Worm (Caenorhabditis elegans) whole organism, mixed stage, embryonic: ENCODE measurements around the gene mct-6.

Experiments used
- M03D4.4 ChIP-seq: sonication (generic microtip); optimal IDR thresholded peaks from 2 replicates; lab custom pipeline; 2017; ENCODE audit warnings: mild to moderate bottlenecking, missing genetic modification characterization, missing compliant biosample characterization
- ceh-39 ChIP-seq: fragments of 150-350 bp; optimal IDR thresholded peaks from 2 replicates; lab custom pipeline; 2014; ENCODE audit warnings: missing biosample characterization, missing genetic modification characterization
- ceh-43 ChIP-seq: fragments of 200-800 bp; sonication (Bioruptor generic); optimal IDR thresholded peaks from 2 replicates; lab custom pipeline; 2018; ENCODE audit warnings: mild to moderate bottlenecking, missing genetic modification characterization, moderate library complexity, missing compliant biosample characterization
- ceh-83 ChIP-seq: fragments of 200-800 bp; sonication (Bioruptor generic); optimal IDR thresholded peaks from 2 replicates; lab custom pipeline; 2018; ENCODE audit warnings: mild to moderate bottlenecking, missing genetic modification characterization, missing compliant biosample characterization
- cnd-1 ChIP-seq: fragments of 200-800 bp; sonication (Bioruptor generic); optimal IDR thresholded peaks from 2 replicates; lab custom pipeline; 2018; ENCODE audit warnings: mild to moderate bottlenecking, missing genetic modification characterization, missing compliant biosample characterization
- drap-1 ChIP-seq: fragments of 200-800 bp; sonication (Bioruptor generic); optimal IDR thresholded peaks from 3 replicates; lab custom pipeline; 2018; ENCODE audit warnings: mild to moderate bottlenecking, missing genetic modification characterization, missing compliant biosample characterization
- elt-1 ChIP-seq: sonication (generic microtip); optimal IDR thresholded peaks from 2 replicates; lab custom pipeline; 2017; ENCODE audit warnings: missing genetic modification characterization, mild to moderate bottlenecking, missing compliant biosample characterization, antibody characterized with exemption, moderate library complexity, borderline replicate concordance; ENCODE audit not compliant: insufficient read depth
- elt-3 ChIP-seq: fragments of 150-350 bp; optimal IDR thresholded peaks from 2 replicates; lab custom pipeline; 2014; ENCODE audit warnings: missing biosample characterization, missing genetic modification characterization
- flh-1 ChIP-seq: fragments of 200-800 bp; sonication (Bioruptor generic); optimal IDR thresholded peaks from 2 replicates; lab custom pipeline; 2018; ENCODE audit warnings: mild to moderate bottlenecking, missing genetic modification characterization, moderate library complexity, missing compliant biosample characterization
- ham-2 ChIP-seq: fragments of 200-800 bp; sonication (Bioruptor generic); optimal IDR thresholded peaks from 2 replicates; lab custom pipeline; 2018; ENCODE audit warnings: mild to moderate bottlenecking, missing genetic modification characterization, missing compliant biosample characterization
- hlh-1 ChIP-seq: fragments of 150-350 bp; optimal IDR thresholded peaks from 2 replicates; lab custom pipeline; 2014; ENCODE audit warnings: missing biosample characterization, missing genetic modification reagents, missing genetic modification characterization
- lin-13 ChIP-seq: fragments of 150-350 bp; optimal IDR thresholded peaks from 2 replicates; lab custom pipeline; 2014; ENCODE audit warnings: missing biosample characterization, missing genetic modification characterization
- lin-32 ChIP-seq: fragments of 200-800 bp; sonication (Bioruptor generic); optimal IDR thresholded peaks from 2 replicates; lab custom pipeline; 2018; ENCODE audit warnings: mild to moderate bottlenecking, missing genetic modification characterization, missing compliant biosample characterization
- lsy-2 ChIP-seq: fragments of 150-350 bp; optimal IDR thresholded peaks from 2 replicates; lab custom pipeline; 2014; ENCODE audit warnings: missing biosample characterization, missing genetic modification characterization
- mab-5 ChIP-seq: fragments of 150-350 bp; optimal IDR thresholded peaks from 2 replicates; lab custom pipeline; 2014; ENCODE audit warnings: missing biosample characterization, missing genetic modification characterization
- mep-1 ChIP-seq: fragments of 150-350 bp; optimal IDR thresholded peaks from 2 replicates; lab custom pipeline; 2017; ENCODE audit warnings: missing biosample characterization, missing genetic modification reagents, missing genetic modification characterization, inconsistent platforms
- mls-2 ChIP-seq: sonication (generic microtip); optimal IDR thresholded peaks from 2 replicates; lab custom pipeline; 2016; ENCODE audit warnings: mild to moderate bottlenecking, missing genetic modification characterization, moderate library complexity, missing compliant biosample characterization
- nhr-12 ChIP-seq: fragments of 150-350 bp; optimal IDR thresholded peaks from 2 replicates; lab custom pipeline; 2014; ENCODE audit warnings: missing biosample characterization, missing genetic modification characterization
- nhr-2 ChIP-seq: fragments of 150-350 bp; optimal IDR thresholded peaks from 2 replicates; lab custom pipeline; 2014; ENCODE audit warnings: missing biosample characterization, missing genetic modification characterization
- nhr-76 ChIP-seq: sonication (generic microtip); optimal IDR thresholded peaks from 2 replicates; lab custom pipeline; 2017; ENCODE audit warnings: missing biosample characterization, missing genetic modification characterization
- sem-2 ChIP-seq: fragments of 200-800 bp; sonication (Bioruptor generic); optimal IDR thresholded peaks from 2 replicates; lab custom pipeline; 2018; ENCODE audit warnings: mild to moderate bottlenecking, missing genetic modification characterization, missing compliant biosample characterization
- snpc-4 ChIP-seq: fragments of 150-350 bp; optimal IDR thresholded peaks from 2 replicates; lab custom pipeline; 2014; ENCODE audit warnings: missing biosample characterization, missing genetic modification characterization
- tbx-8 ChIP-seq: fragments of 200-800 bp; sonication (Bioruptor generic); optimal IDR thresholded peaks from 2 replicates; lab custom pipeline; 2018; ENCODE audit warnings: mild to moderate bottlenecking, missing genetic modification characterization, moderate library complexity, missing compliant biosample characterization
- unc-120 ChIP-seq: sonication (generic microtip); optimal IDR thresholded peaks from 2 replicates; lab custom pipeline; 2017; ENCODE audit warnings: missing genetic modification characterization, missing compliant biosample characterization; ENCODE audit not compliant: poor library complexity, severe bottlenecking
- unc-62 ChIP-seq: fragments of 150-350 bp; optimal IDR thresholded peaks from 2 replicates; lab custom pipeline; 2014; ENCODE audit warnings: missing biosample characterization, missing genetic modification reagents, missing genetic modification characterization
- zip-8 ChIP-seq: fragments of 150-350 bp; optimal IDR thresholded peaks from 2 replicates; lab custom pipeline; 2014; ENCODE audit warnings: missing biosample characterization, missing genetic modification characterization
- ztf-11 ChIP-seq: fragments of 150-350 bp; optimal IDR thresholded peaks from 2 replicates; lab custom pipeline; 2014; ENCODE audit warnings: missing biosample characterization, missing genetic modification characterization

The mct-6 gene

ce11 chrX:16744940-16745339 is 25.4 kb downstream of the mct-6 start, which contains the start of gene C10E2.2:
Gene C10E2.2 (plus strand): TSS chrX:16745240.
- TF ChIP-seq nhr-76 (no peak), lin-13 (tag; lab: Kevin White, UChicago) (no peak)

ce11 chrX:16737478-16737877 is 32.8 kb downstream of the mct-6 start:
- TF ChIP-seq unc-62 (no peak), elt-3 (tag; lab: Kevin White, UChicago) (no peak), M03D4.4 (tag; lab: Kevin White, UChicago) (no peak), lin-32 (GFP tag; lab: Kevin White, UChicago) (no peak), ztf-11 (no peak), elt-1 (tag; lab: Kevin White, UChicago) (no peak), nhr-2 (tag; lab: Kevin White, UChicago) (no peak), tbx-8 (GFP tag; lab: Kevin White, UChicago) (no peak), nhr-12 (tag; lab: Kevin White, UChicago) (no peak), snpc-4 (tag; lab: Kevin White, UChicago) (no peak), nhr-76 (no peak), cnd-1 (tag; lab: Kevin White, UChicago) (no peak), zip-8 (tag; lab: Kevin White, UChicago) (no peak), mls-2 (no peak)

DNA sequence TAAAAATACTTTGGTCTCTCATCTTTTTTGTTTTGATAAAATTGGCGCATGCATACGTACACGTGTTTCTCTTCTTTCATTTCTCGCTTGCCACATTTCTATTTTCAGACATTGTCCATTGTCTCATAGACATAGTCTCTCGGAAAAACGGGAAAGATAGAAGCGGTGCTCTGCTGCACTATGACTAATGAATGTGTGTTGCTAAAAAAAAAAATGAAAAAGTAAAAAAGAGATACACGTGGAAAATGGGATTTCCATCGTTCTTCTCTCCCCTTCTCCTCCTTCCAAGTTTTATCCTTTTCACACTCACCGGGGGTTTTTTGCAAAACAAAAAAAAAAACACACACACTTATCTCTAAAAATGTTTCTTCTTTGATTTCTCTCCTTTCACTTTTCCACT is 35.3 kb downstream of the mct-6 start:
- TF ChIP-seq M03D4.4 (tag; lab: Kevin White, UChicago) (no peak), unc-62 (no peak), cnd-1 (tag; lab: Kevin White, UChicago) (no peak), sem-2 (no peak), elt-1 (tag; lab: Kevin White, UChicago) (no peak), elt-3 (tag; lab: Kevin White, UChicago) (no peak), lin-13 (tag; lab: Kevin White, UChicago) (no peak), tbx-8 (GFP tag; lab: Kevin White, UChicago) (no peak), mls-2 (no peak)

DNA sequence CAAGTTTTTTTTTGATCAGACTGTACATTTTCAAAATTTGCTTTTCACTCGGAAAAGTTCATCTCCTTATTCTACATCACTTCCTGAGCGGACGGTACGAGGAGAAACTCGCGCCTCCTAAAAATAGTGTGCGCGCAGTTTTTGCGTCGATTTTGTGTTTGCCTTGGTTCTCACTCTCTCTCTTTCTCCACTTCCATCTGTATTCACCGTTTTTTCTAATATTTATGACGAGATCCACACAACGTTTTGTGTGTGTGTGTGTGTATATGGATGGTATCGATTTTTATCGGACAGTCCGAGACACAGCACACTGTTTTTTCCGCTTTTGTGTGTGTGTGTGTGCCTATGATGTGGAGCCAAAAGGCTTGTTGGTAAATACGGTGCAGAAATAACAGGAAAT is 36.9 kb downstream of the mct-6 start:
- TF ChIP-seq ceh-39 (tag; lab: Kevin White, UChicago), result no peak
- no peak for TF ChIP-seq lin-32 (GFP tag; lab: Kevin White, UChicago)
- TF ChIP-seq ceh-43 (GFP tag; lab: Kevin White, UChicago), result no peak
- TF ChIP-seq mab-5 (tag; lab: Kevin White, UChicago), result no peak
- no peak for TF ChIP-seq M03D4.4 (tag; lab: Kevin White, UChicago)
- no peak for TF ChIP-seq nhr-76
- TF ChIP-seq lsy-2, result no peak
- no peak for TF ChIP-seq mls-2
- no peak for TF ChIP-seq ham-2
- no peak for TF ChIP-seq elt-1 (tag; lab: Kevin White, UChicago)
- TF ChIP-seq nhr-2 (tag; lab: Kevin White, UChicago), result no peak
- TF ChIP-seq elt-3 (tag; lab: Kevin White, UChicago), result no peak

DNA sequence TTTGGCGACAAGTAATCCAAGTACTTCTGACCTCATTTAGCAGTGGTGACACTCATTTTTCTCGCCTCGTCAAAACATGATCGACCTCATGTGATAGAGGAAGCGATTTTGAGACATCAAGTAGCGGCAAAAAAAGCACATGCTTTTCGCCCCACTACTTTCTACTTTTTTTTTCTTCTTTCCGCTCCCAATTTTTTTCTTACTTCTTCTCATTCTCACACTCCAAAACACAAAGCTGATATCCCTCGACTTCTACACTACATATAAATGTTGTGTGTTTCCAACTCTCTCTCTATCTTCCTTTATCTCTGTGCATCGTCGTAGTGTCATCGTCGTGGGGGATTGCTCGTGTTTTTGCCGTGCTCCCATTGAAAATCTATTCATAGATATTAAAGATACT is 38.0 kb downstream of the mct-6 start:
- no peak for TF ChIP-seq ceh-83 (GFP tag; lab: Kevin White, UChicago)
- no peak for TF ChIP-seq mep-1 (tag; lab: Kevin White, UChicago)
- no peak for TF ChIP-seq ztf-11
- no peak for TF ChIP-seq flh-1 (GFP tag; lab: Kevin White, UChicago)

DNA sequence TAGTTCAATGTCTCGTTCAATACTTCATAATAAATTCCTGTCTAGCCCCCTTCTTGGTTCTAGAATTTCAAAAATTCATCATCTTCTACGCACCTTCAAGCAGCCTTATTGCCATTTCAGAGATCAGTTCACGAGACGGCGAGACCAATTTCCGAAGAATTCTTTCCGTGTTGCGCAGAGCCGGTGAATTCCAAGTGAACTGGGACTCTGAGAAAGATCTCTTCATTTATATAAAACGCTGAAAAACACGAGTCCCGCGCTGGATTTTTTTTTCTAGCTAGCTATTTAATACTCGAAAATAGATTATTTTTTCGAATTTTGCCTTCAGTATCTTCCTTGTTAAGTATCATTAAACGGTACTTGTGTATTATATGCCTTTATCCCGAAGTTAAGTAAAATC is 39.1 kb downstream of the mct-6 start:
- TF ChIP-seq unc-62, result no peak
- TF ChIP-seq mls-2, result no peak
- no peak for TF ChIP-seq unc-120 (tag; lab: Kevin White, UChicago)
- no peak for TF ChIP-seq hlh-1 (tag; lab: Kevin White, UChicago)
- TF ChIP-seq snpc-4 (tag; lab: Kevin White, UChicago), result no peak
- TF ChIP-seq drap-1 (GFP tag; lab: Kevin White, UChicago), result no peak
- TF ChIP-seq M03D4.4 (tag; lab: Kevin White, UChicago), result no peak

ce11 chrX:16729259-16729658 is 41.0 kb downstream of the mct-6 start, which contains the start of gene hda-4:
Gene hda-4 (plus strand): TSS chrX:16729559.
- TF ChIP-seq cnd-1 (tag; lab: Kevin White, UChicago), result no peak
